Fruit fly (Drosophila melanogaster) whole organism, embryonic: Measurements from ENCODE around the gene CG6928.

ENCODE experiments used
- B-H1 ChIP-seq: fragments of 200-800 bp; sonication (Bioruptor generic); IDR thresholded peaks from 3 replicates; pipeline ENCODE4 v1.3.6; 2022; ENCODE audit warnings: missing biosample characterization, missing genetic modification characterization
- BEAF-32 ChIP-seq: fragments of 200-800 bp; sonication (Bioruptor generic); optimal IDR thresholded peaks from 3 replicates; lab custom pipeline; 2017; ENCODE audit warnings: missing biosample characterization, missing genetic modification characterization, mild to moderate bottlenecking, moderate library complexity, missing genetic modification reagents
- CG10366 ChIP-seq: fragments of 200-800 bp; sonication (Bioruptor generic); IDR thresholded peaks from 2 replicates; pipeline ENCODE4 v1.3.6; 2022; ENCODE audit warnings: missing biosample characterization, missing genetic modification characterization
- CG11504 ChIP-seq: fragments of 200-800 bp; sonication (Bioruptor generic); optimal IDR thresholded peaks from 3 replicates; lab custom pipeline; 2019; ENCODE audit warnings: missing biosample characterization, mild to moderate bottlenecking, missing genetic modification characterization, moderate library complexity
- CG12942 ChIP-seq: fragments of 200-800 bp; sonication (Bioruptor generic); optimal IDR thresholded peaks from 3 replicates; lab custom pipeline; 2016; ENCODE audit warnings: missing biosample characterization, missing genetic modification characterization
- CG15073 ChIP-seq: fragments of 200-800 bp; sonication (Bioruptor generic); optimal IDR thresholded peaks from 2 replicates; lab custom pipeline; 2016; ENCODE audit warnings: missing biosample characterization, missing genetic modification characterization
- CG18599 ChIP-seq: fragments of 200-800 bp; sonication (Bioruptor generic); optimal IDR thresholded peaks from 3 replicates; lab custom pipeline; 2017; ENCODE audit warnings: missing biosample characterization, missing genetic modification characterization, mild to moderate bottlenecking, moderate library complexity, missing genetic modification reagents
- CG31224 ChIP-seq: fragments of 200-800 bp; sonication (Bioruptor generic); IDR thresholded peaks from 2 replicates; pipeline ENCODE4 v1.3.6; 2022; ENCODE audit warnings: missing biosample characterization, missing genetic modification characterization
- CG3407 ChIP-seq: fragments of 200-800 bp; sonication (Bioruptor generic); optimal IDR thresholded peaks from 2 replicates; lab custom pipeline; 2018; ENCODE audit warnings: missing biosample characterization, mild to moderate bottlenecking, missing genetic modification characterization
- CG4707 ChIP-seq: fragments of 200-800 bp; sonication (Bioruptor generic); optimal IDR thresholded peaks from 2 replicates; lab custom pipeline; 2018; ENCODE audit warnings: missing biosample characterization, mild to moderate bottlenecking, missing genetic modification characterization, moderate library complexity
- CG4820 ChIP-seq: fragments of 200-800 bp; sonication (Bioruptor generic); optimal IDR thresholded peaks from 3 replicates; lab custom pipeline; 2016; ENCODE audit warnings: missing biosample characterization, missing genetic modification characterization
- CG4854 ChIP-seq: fragments of 200-800 bp; sonication (Bioruptor generic); optimal IDR thresholded peaks from 2 replicates; lab custom pipeline; 2016; ENCODE audit warnings: missing biosample characterization, missing genetic modification characterization, inconsistent platforms
- CG6854 ChIP-seq: fragments of 200-800 bp; sonication (Bioruptor generic); optimal IDR thresholded peaks from 3 replicates; lab custom pipeline; 2017; ENCODE audit warnings: missing biosample characterization, mild to moderate bottlenecking, missing genetic modification characterization
- CG7928 ChIP-seq: fragments of 200-800 bp; sonication (Bioruptor generic); optimal IDR thresholded peaks from 2 replicates; lab custom pipeline; 2017; ENCODE audit warnings: missing biosample characterization, mild to moderate bottlenecking, missing genetic modification characterization
- CG8089 ChIP-seq: fragments of 200-800 bp; sonication (Bioruptor generic); optimal IDR thresholded peaks from 3 replicates; lab custom pipeline; 2016; ENCODE audit warnings: missing biosample characterization, missing genetic modification characterization
- CG8478 ChIP-seq: fragments of >200 bp; optimal IDR thresholded peaks from 2 replicates; lab custom pipeline; 2018
- CG9437 ChIP-seq: fragments of 200-800 bp; sonication (Bioruptor generic); optimal IDR thresholded peaks from 2 replicates; lab custom pipeline; 2018; ENCODE audit warnings: missing biosample characterization, mild to moderate bottlenecking, missing genetic modification characterization
- CHES-1-like ChIP-seq: fragments of 200-800 bp; sonication (Bioruptor generic); optimal IDR thresholded peaks from 2 replicates; lab custom pipeline; 2016; ENCODE audit warnings: missing biosample characterization, missing genetic modification characterization
- Camta ChIP-seq: fragments of 200-800 bp; sonication (Bioruptor generic); optimal IDR thresholded peaks from 2 replicates; lab custom pipeline; 2016; ENCODE audit warnings: missing biosample characterization, missing genetic modification characterization
- Chrac-16 ChIP-seq: fragments of 200-800 bp; sonication (Bioruptor generic); optimal IDR thresholded peaks from 3 replicates; lab custom pipeline; 2016; ENCODE audit warnings: missing biosample characterization, missing genetic modification characterization
- Drgx ChIP-seq: fragments of 200-800 bp; sonication (Bioruptor generic); IDR thresholded peaks from 2 replicates; pipeline ENCODE4 v1.3.6; 2022; ENCODE audit warnings: missing biosample characterization, missing genetic modification characterization
- E2f1 ChIP-seq: fragments of 200-800 bp; sonication (Bioruptor generic); IDR thresholded peaks from 2 replicates; pipeline ENCODE4 v1.3.6; 2022; ENCODE audit warnings: missing biosample characterization, missing genetic modification characterization
- H15 ChIP-seq: fragments of 200-800 bp; sonication (Bioruptor generic); IDR thresholded peaks from 3 replicates; pipeline ENCODE4 v1.3.6; 2022; ENCODE audit warnings: missing biosample characterization, missing genetic modification characterization
- HHEX ChIP-seq: fragments of 200-800 bp; sonication (Bioruptor generic); optimal IDR thresholded peaks from 3 replicates; lab custom pipeline; 2017; ENCODE audit warnings: missing biosample characterization, mild to moderate bottlenecking, missing genetic modification characterization, missing genetic modification reagents
- HLH3B ChIP-seq: fragments of 200-800 bp; sonication (Bioruptor generic); IDR thresholded peaks from 2 replicates; pipeline ENCODE4 v1.3.6; 2022; ENCODE audit warnings: missing biosample characterization, missing genetic modification characterization
- Hand ChIP-seq: fragments of 200-800 bp; sonication (Bioruptor generic); optimal IDR thresholded peaks from 2 replicates; lab custom pipeline; 2017; ENCODE audit warnings: mild to moderate bottlenecking, missing biosample characterization, missing genetic modification reagents, missing genetic modification characterization
- Mrtf ChIP-seq: fragments of 200-800 bp; sonication (Bioruptor generic); IDR thresholded peaks from 3 replicates; pipeline ENCODE4 v1.3.6; 2022; ENCODE audit warnings: missing biosample characterization, missing genetic modification characterization
- NC2β ChIP-seq: fragments of 200-800 bp; sonication (Bioruptor generic); optimal IDR thresholded peaks from 2 replicates; lab custom pipeline; 2016; ENCODE audit warnings: missing biosample characterization, missing genetic modification characterization
- Nf-YB ChIP-seq: fragments of 200-800 bp; sonication (Bioruptor generic); optimal IDR thresholded peaks from 3 replicates; lab custom pipeline; 2019; ENCODE audit warnings: missing biosample characterization, mild to moderate bottlenecking, missing genetic modification characterization, moderate library complexity
- Oli ChIP-seq: fragments of 200-800 bp; sonication (Bioruptor generic); optimal IDR thresholded peaks from 2 replicates; lab custom pipeline; 2018; ENCODE audit warnings: missing biosample characterization, mild to moderate bottlenecking, missing genetic modification characterization, moderate library complexity
- Rfx ChIP-seq: fragments of 200-800 bp; sonication (Bioruptor generic); IDR thresholded peaks from 2 replicates; pipeline ENCODE4 v1.3.6; 2022; ENCODE audit warnings: missing biosample characterization, missing genetic modification characterization
- Xbp1 ChIP-seq: fragments of 200-800 bp; sonication (Bioruptor generic); optimal IDR thresholded peaks from 3 replicates; lab custom pipeline; 2016; ENCODE audit warnings: missing biosample characterization, mild to moderate bottlenecking, missing genetic modification characterization
- al ChIP-seq: fragments of 200-800 bp; sonication (Bioruptor generic); IDR thresholded peaks from 2 replicates; pipeline ENCODE4 v1.3.6; 2022; ENCODE audit warnings: missing biosample characterization, missing genetic modification characterization
- ato ChIP-seq: fragments of 200-800 bp; sonication (Bioruptor generic); IDR thresholded peaks from 2 replicates; pipeline ENCODE4 v1.3.6; 2022; ENCODE audit warnings: missing biosample characterization, missing genetic modification characterization; ENCODE audit not compliant: partially characterized antibody
- bbx ChIP-seq: fragments of 200-800 bp; sonication (Bioruptor generic); IDR thresholded peaks from 2 replicates; pipeline ENCODE4 v1.3.6; 2022; ENCODE audit warnings: missing biosample characterization, missing genetic modification characterization; ENCODE audit not compliant: partially characterized antibody
- chm ChIP-seq: fragments of 200-800 bp; sonication (Bioruptor generic); IDR thresholded peaks from 2 replicates; pipeline ENCODE4 v1.3.6; 2022; ENCODE audit warnings: missing biosample characterization, missing genetic modification characterization
- da ChIP-seq: fragments of 200-800 bp; sonication (Bioruptor generic); optimal IDR thresholded peaks from 2 replicates; lab custom pipeline; 2016; ENCODE audit warnings: missing biosample characterization, missing genetic modification characterization
- dmrt99B ChIP-seq: fragments of 200-800 bp; sonication (Bioruptor generic); optimal IDR thresholded peaks from 2 replicates; lab custom pipeline; 2018; ENCODE audit warnings: missing biosample characterization, mild to moderate bottlenecking, missing genetic modification characterization, moderate library complexity
- dysf ChIP-seq: fragments of 200-800 bp; sonication (Bioruptor generic); IDR thresholded peaks from 3 replicates; pipeline ENCODE4 v1.3.6; 2022; ENCODE audit warnings: missing biosample characterization, missing genetic modification characterization
- eve ChIP-seq, 2 experiments: fragments of >200 bp; optimal IDR thresholded peaks; 2 replicates each; lab custom pipeline; 2017; ENCODE audit warnings: missing biosample characterization in 2 of 2, missing genetic modification characterization in 2 of 2
- fru ChIP-seq: fragments of >200 bp; optimal IDR thresholded peaks from 2 replicates; lab custom pipeline; 2017
- grn ChIP-seq: fragments of 200-800 bp; sonication (Bioruptor generic); optimal IDR thresholded peaks from 3 replicates; lab custom pipeline; 2017; ENCODE audit warnings: missing biosample characterization, missing genetic modification characterization
- mld ChIP-seq: fragments of 200-800 bp; sonication (Bioruptor generic); IDR thresholded peaks from 3 replicates; pipeline ENCODE4 v1.3.6; 2022; ENCODE audit warnings: missing biosample characterization, missing genetic modification characterization; ENCODE audit not compliant: partially characterized antibody
- prd ChIP-seq, 3 experiments: fragments of >200 bp in 2 of 3; fragments of 200-800 bp in 1 of 3; sonication (Bioruptor generic) in 1 of 3; optimal IDR thresholded peaks in 2 of 3; IDR thresholded peaks in 1 of 3; 2 replicates in 2 of 3; 3 replicates in 1 of 3; pipeline versions ENCODE4 v1.3.6 to Lab custom; 2017 to 2022; ENCODE audit warnings: missing biosample characterization in 1 of 3, missing genetic modification characterization in 1 of 3
- salm ChIP-seq: fragments of 200-800 bp; sonication (Bioruptor generic); optimal IDR thresholded peaks from 2 replicates; lab custom pipeline; 2018; ENCODE audit warnings: missing biosample characterization, mild to moderate bottlenecking, missing genetic modification characterization
- sc ChIP-seq, 3 experiments: fragments of >200 bp in 2 of 3; fragments of 200-800 bp in 1 of 3; sonication (Bioruptor generic) in 1 of 3; optimal IDR thresholded peaks; 2 replicates in 2 of 3; 3 replicates in 1 of 3; lab custom pipeline; 2017; ENCODE audit warnings: mild to moderate bottlenecking in 1 of 3, missing biosample characterization in 1 of 3, missing genetic modification characterization in 1 of 3, missing genetic modification reagents in 1 of 3
- slou ChIP-seq: fragments of 200-800 bp; sonication (Bioruptor generic); optimal IDR thresholded peaks from 3 replicates; lab custom pipeline; 2016; ENCODE audit warnings: missing biosample characterization, missing genetic modification characterization
- so ChIP-seq: fragments of 200-800 bp; sonication (Bioruptor generic); IDR thresholded peaks from 3 replicates; pipeline ENCODE4 v1.3.6; 2022; ENCODE audit warnings: missing biosample characterization, missing genetic modification characterization
- tup ChIP-seq: fragments of 200-800 bp; sonication (Bioruptor generic); optimal IDR thresholded peaks from 2 replicates; lab custom pipeline; 2016; ENCODE audit warnings: missing biosample characterization, mild to moderate bottlenecking, missing genetic modification characterization, moderate library complexity

CG6928 gene

DNA sequence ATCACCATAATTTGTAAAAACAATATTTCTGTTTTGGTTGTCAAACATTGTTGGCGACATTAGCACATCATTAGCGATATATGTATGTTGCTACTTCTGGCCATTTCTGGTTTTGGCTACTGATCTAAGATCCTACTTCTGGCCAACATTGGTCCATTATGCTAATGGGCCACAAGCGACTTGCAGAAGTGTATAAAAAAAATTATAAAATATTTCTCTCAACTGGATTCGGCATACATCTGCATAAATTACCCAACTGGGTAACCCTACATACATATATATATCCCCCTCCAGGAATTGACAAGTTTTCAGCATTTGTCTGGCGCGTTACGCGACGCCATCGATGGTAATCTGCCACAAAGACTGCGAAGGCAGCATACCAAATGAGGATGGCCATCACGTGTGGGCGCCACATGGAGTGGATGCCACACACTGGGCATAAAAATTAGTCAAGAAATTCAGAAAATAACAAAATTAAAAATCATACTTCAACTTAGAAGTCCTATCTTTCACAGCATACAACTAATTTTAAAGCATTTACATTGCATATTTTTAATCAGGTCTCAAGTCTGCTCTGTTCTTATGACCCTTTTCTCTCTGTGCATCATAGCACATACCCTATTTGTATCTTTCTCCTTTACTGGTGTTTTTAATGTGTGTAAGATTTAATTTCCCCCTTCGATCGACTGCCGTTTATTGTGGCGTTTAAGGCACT lies 34.7 kb downstream of the CG6928 start (continued):
- TF ChIP-seq CG18599 (GFP tag; lab: Kevin White, UChicago): peak; percentile 66
- peak; percentile 38 for TF ChIP-seq grn (GFP tag; lab: Kevin White, UChicago)
- TF ChIP-seq BEAF-32 (GFP tag; lab: Kevin White, UChicago): no peak
- TF ChIP-seq CG12942 (GFP tag; lab: Kevin White, UChicago): peak; percentile 1
- TF ChIP-seq CG8089: no peak
- TF ChIP-seq mld: no peak
- TF ChIP-seq NC2β (GFP tag; lab: Kevin White, UChicago): no peak
- no peak for TF ChIP-seq tup
- peak; percentile 79 for TF ChIP-seq CG4820 (GFP tag; lab: Kevin White, UChicago)
- peak; percentile 15 for TF ChIP-seq Nf-YB (GFP tag; lab: Kevin White, UChicago)
- TF ChIP-seq sc (optimal IDR thresholded peaks at IDR 0.05; lab: Kevin White, UChicago): no peak
- peak; percentile 30 for TF ChIP-seq sc (GFP tag; optimal IDR thresholded peaks at IDR 0.05; lab: Kevin White, UChicago)
- TF ChIP-seq Oli: peak; percentile 45
- TF ChIP-seq al (GFP tag; lab: Robert Waterston, UW): peak; percentile 25; the same call in 1 of the 2 replicates
- TF ChIP-seq slou (GFP tag; lab: Kevin White, UChicago): no peak
- peak; percentile 24; the same call in 1 of the 3 replicates for TF ChIP-seq B-H1
- no peak for TF ChIP-seq CG8478 (lab: Kevin White, UChicago)
- TF ChIP-seq E2f1 (GFP tag; lab: Robert Waterston, UW): peak; percentile 63; the same call in 1 of the 2 replicates
- no peak for TF ChIP-seq CG9437 (GFP tag; lab: Kevin White, UChicago)
- peak; percentile 5 for TF ChIP-seq HHEX (GFP tag; lab: Kevin White, UChicago)
- no peak for TF ChIP-seq Hand
- peak; percentile 63; the same call in 2 of the 3 replicates for TF ChIP-seq H15 (GFP tag; lab: Robert Waterston, UW)
- peak; percentile 53 for TF ChIP-seq CG10366 (GFP tag; lab: Robert Waterston, UW)
- no peak for TF ChIP-seq da (GFP tag; lab: Kevin White, UChicago)
- TF ChIP-seq prd (optimal IDR thresholded peaks at IDR 0.05; lab: Kevin White, UChicago): no peak
- TF ChIP-seq prd (GFP tag; IDR thresholded peaks at IDR 0.05; lab: Robert Waterston, UW): peak; percentile 65
- no peak for TF ChIP-seq CG7928
- TF ChIP-seq CHES-1-like (GFP tag; lab: Kevin White, UChicago): no peak
- peak; percentile 35 for TF ChIP-seq CG4854 (GFP tag; lab: Kevin White, UChicago)
- no peak for TF ChIP-seq CG3407 (GFP tag; lab: Kevin White, UChicago)
- TF ChIP-seq HLH3B (GFP tag; lab: Robert Waterston, UW): peak; percentile 59
- TF ChIP-seq CG31224 (GFP tag; lab: Robert Waterston, UW): peak; percentile 41; the same call in 1 of the 2 replicates
- TF ChIP-seq Xbp1 (GFP tag; lab: Kevin White, UChicago): peak; percentile 21
- TF ChIP-seq salm (tag; lab: Kevin White, UChicago): no peak
- peak; percentile 67 for TF ChIP-seq dmrt99B (tag; lab: Kevin White, UChicago)
- TF ChIP-seq CG4707 (GFP tag; lab: Kevin White, UChicago): no peak
- TF ChIP-seq so: peak; percentile 42; the same call in 2 of the 3 replicates
- no peak for TF ChIP-seq ato (GFP tag; lab: Robert Waterston, UW)
- TF ChIP-seq chm (GFP tag; lab: Robert Waterston, UW): peak; percentile 40; the same call in 1 of the 2 replicates
- TF ChIP-seq Drgx (GFP tag; lab: Robert Waterston, UW): no peak
- no peak for TF ChIP-seq fru
- TF ChIP-seq dysf: peak; percentile 63; the same call in 2 of the 3 replicates
- no peak for TF ChIP-seq CG15073 (GFP tag; lab: Kevin White, UChicago)
- TF ChIP-seq Camta: peak; percentile 16
- TF ChIP-seq Rfx: peak; percentile 52; the same call in 1 of the 2 replicates
- no peak for TF ChIP-seq bbx
- TF ChIP-seq CG11504 (tag; lab: Kevin White, UChicago): peak; percentile 58
- no peak for TF ChIP-seq Mrtf
- TF ChIP-seq Chrac-16: peak; percentile 5
- TF ChIP-seq eve (GFP tag; optimal IDR thresholded peaks at IDR 0.05; lab: Kevin White, UChicago): peak in 1 of 2 experiments; percentile 55
- TF ChIP-seq CG6854 (GFP tag; lab: Kevin White, UChicago): no peak
